Worm (Caenorhabditis elegans): ENCODE results near the gene C04C3.6.

ce11 chrIV:3463254-3463653 is 40.8 kb upstream of the C04C3.6 start, which contains the start of gene F58E2.4:
- TF ChIP-seq snpc-4 (GFP tag; optimal IDR thresholded peaks at IDR 0.05) (no peak), snpc-4 (tag; optimal IDR thresholded peaks at IDR 0.05) (no peak), tbx-9 (tag; optimal IDR thresholded peaks at IDR 0.05; ENCODE audit: borderline replicate concordance) (no peak), dpl-1 (GFP tag; optimal IDR thresholded peaks at IDR 0.05) (no peak)
